Fruit fly (Drosophila melanogaster) whole organism, adult: ENCODE results near the gene CG17746.

Experiments used
- CG12768 ChIP-seq: fragments of 200-800 bp; sonication (Bioruptor generic); optimal IDR thresholded peaks from 2 replicates; lab custom pipeline; 2017; ENCODE audit warnings: missing biosample characterization, missing genetic modification characterization, mild to moderate bottlenecking, moderate library complexity, missing genetic modification reagents
- CG14711 ChIP-seq: fragments of 200-800 bp; sonication (Bioruptor generic); optimal IDR thresholded peaks from 2 replicates; lab custom pipeline; 2018; ENCODE audit warnings: missing biosample characterization, mild to moderate bottlenecking, missing genetic modification characterization, moderate library complexity
- CG1620 ChIP-seq: fragments of 200-800 bp; sonication (Bioruptor generic); optimal IDR thresholded peaks from 2 replicates; lab custom pipeline; 2016; ENCODE audit warnings: missing biosample characterization, missing genetic modification characterization
- CG33017 ChIP-seq: fragments of 200-800 bp; sonication (Bioruptor generic); optimal IDR thresholded peaks from 2 replicates; lab custom pipeline; 2018; ENCODE audit warnings: missing biosample characterization, mild to moderate bottlenecking, missing genetic modification characterization, moderate library complexity
- Clk ChIP-seq: fragments of 200-800 bp; sonication (Bioruptor generic); optimal IDR thresholded peaks from 2 replicates; lab custom pipeline; 2017; ENCODE audit warnings: missing biosample characterization, missing genetic modification characterization
- Mnt ChIP-seq: fragments of 200-800 bp; sonication (Bioruptor generic); optimal IDR thresholded peaks from 2 replicates; lab custom pipeline; 2016; ENCODE audit warnings: missing biosample characterization, mild to moderate bottlenecking, missing genetic modification characterization
- kay ChIP-seq: fragments of 200-800 bp; sonication (Bioruptor generic); peaks from one replicate; lab custom pipeline; 2016; ENCODE audit warnings: missing biosample characterization, missing genetic modification characterization, borderline replicate concordance
- ovo ChIP-seq: fragments of 200-800 bp; sonication (Bioruptor generic); optimal IDR thresholded peaks from 2 replicates; lab custom pipeline; 2016; ENCODE audit warnings: missing biosample characterization, missing genetic modification characterization

- TF ChIP-seq CG12768 (GFP tag; lab: Kevin White, UChicago), result no peak
- TF ChIP-seq kay (GFP tag; lab: Kevin White, UChicago), result no peak
- no peak for TF ChIP-seq CG33017
- TF ChIP-seq Clk (GFP tag; lab: Kevin White, UChicago), result no peak
- TF ChIP-seq CG1620 (GFP tag; lab: Kevin White, UChicago), result peak; percentile 31
- peak; percentile 26 for TF ChIP-seq Mnt (GFP tag; lab: Kevin White, UChicago)
- no peak for TF ChIP-seq ovo
- peak; percentile 95 for TF ChIP-seq CG14711 (tag; lab: Kevin White, UChicago)
Measured at dm6 chr3L:3224740-3225719, 14.3 kb downstream of the CG17746 start, which contains the start of gene Larp4B.
